Fruit fly (Drosophila melanogaster) whole organism: Measurements from ENCODE around the gene CG2794.

Source experiments
- CG8478 ChIP-seq: fragments of >200 bp; optimal IDR thresholded peaks from 2 replicates; lab custom pipeline; 2018; ENCODE audit warnings: inconsistent platforms
- Dll ChIP-seq: fragments of >200 bp; optimal IDR thresholded peaks from 2 replicates; lab custom pipeline; 2017
- EcR ChIP-seq, 2 experiments: fragments of >200 bp; optimal IDR thresholded peaks; 2 replicates each; lab custom pipeline; 2017; ENCODE audit warnings: missing biosample characterization in 2 of 2, missing genetic modification characterization in 2 of 2, missing genetic modification reagents in 2 of 2
- pan ChIP-seq: fragments of >200 bp; optimal IDR thresholded peaks from 2 replicates; lab custom pipeline; 2017
- psq ChIP-seq: fragments of >200 bp; optimal IDR thresholded peaks from 2 replicates; lab custom pipeline; 2017
- usp ChIP-seq: fragments of >200 bp; optimal IDR thresholded peaks from 2 replicates; lab custom pipeline; 2017; ENCODE audit warnings: missing biosample characterization, missing genetic modification characterization, mixed read lengths

Gene CG2794

DNA sequence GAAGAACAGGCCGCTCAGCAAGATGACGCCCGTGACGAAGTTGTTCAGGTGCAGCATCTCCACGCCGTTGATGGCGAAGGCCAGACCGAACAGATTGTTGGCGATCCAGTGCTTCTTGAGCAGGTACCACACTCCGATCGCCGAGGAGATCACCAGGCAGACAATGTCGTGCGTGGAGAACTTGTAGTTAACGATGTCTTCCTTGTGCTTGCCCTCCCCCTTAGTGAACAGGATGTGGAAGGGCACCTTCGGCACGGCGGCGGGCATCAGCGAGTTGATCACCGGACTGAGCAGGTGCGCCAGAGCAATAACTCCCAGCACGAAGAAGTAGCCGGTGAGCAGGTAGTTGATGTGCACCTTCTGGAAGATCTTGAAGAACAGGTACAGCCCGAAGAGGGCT lies 20.2 kb upstream of the CG2794 start:
- TF ChIP-seq pan (no peak), psq (lab: Kevin White, UChicago) (no peak), CG8478 (lab: Kevin White, UChicago) (no peak), usp (GFP tag; lab: Kevin White, UChicago) (no peak), Dll (no peak), EcR (GFP tag; optimal IDR thresholded peaks at IDR 0.05; lab: Kevin White, UChicago) (no peak)

DNA sequence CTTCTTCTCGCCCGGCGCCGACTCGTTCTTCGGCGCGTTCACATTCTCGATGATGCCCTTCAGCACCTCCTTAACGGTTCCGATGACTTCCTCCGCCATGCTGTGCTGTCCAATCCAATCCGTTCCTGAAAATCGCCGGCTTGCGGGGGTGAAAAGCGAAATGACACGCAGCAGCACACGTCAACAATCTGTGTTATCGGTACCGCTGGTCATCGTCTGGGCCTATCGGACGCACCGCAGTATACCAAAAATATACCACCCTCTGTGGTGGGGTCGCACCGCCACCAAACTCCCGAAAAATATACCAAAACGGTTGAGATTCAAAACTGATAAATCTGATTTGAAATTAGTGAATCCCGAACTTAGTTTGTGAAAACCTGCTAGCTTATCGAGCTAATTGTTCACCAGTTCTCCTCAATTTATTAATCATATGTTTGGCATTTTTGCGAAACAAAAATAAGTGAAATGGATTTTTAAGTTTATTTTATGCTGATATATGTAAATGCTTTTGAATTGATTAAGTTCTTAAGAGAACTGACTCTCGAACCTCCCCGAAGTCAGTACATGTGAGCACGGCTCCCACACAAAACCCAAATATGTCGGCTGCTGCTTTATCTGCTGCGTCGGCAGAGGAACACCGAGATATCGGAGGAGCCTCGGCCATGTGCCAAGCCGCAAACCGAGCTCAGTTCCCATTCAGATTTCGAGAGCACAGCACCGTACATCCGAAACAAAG lies 19.4 kb upstream of the CG2794 start, which contains the start of the genes Spp and nAChRbeta3:
Gene Spp, minus strand, starts transcription at position 210 of the 736 bp plus-strand sequence.
Gene nAChRbeta3, plus strand, starts transcription at position 686 of the 736 bp plus-strand sequence.
- TF ChIP-seq CG8478 (lab: Kevin White, UChicago) = no peak
- TF ChIP-seq psq (lab: Kevin White, UChicago) = no peak

DNA sequence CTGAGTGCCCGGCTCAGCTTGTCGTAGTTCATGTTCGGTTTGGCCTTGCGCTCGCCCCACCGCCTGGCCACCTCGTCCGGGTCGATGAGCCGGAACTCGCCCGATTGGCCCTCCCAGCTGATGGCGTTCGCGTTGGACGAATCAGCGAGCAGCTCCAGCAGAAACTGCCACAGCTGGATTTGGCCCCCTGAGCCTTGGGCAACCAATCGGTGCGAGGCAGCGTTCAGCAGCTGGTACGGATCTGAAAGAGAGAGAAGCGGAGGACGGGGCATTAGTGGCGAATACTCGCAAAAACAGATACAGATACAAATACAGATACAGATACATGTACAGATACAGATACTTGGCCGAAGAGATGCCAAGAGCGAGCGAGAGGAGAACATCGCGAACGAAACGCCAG lies 16.0 kb upstream of the CG2794 start:
- TF ChIP-seq CG8478 (lab: Kevin White, UChicago) (peak; percentile 34), psq (lab: Kevin White, UChicago) (no peak), EcR (GFP tag; optimal IDR thresholded peaks at IDR 0.05; lab: Kevin White, UChicago) (no peak), pan (no peak), usp (GFP tag; lab: Kevin White, UChicago) (no peak), Dll (no peak)

DNA sequence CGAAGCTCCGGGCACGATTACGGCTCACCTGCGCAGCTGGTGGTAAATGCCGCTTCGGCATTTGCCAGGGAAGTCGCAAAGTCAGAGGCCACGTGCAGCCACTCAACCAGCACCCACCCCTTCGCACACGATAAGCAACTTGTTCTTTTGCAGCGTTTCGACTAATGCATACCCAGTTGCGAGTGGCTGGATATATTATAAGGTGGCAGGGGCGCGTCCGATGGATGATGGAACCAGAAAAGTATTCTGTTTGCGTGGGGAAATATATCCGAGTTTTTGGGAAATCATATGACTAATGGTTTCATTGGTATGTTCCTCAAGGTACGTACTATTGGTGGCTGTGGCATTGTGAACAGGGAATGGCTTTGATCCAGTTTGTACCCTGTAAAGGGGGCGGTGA lies 14.3 kb upstream of the CG2794 start:
- TF ChIP-seq psq (lab: Kevin White, UChicago) (no peak), pan (peak; percentile 64)

DNA sequence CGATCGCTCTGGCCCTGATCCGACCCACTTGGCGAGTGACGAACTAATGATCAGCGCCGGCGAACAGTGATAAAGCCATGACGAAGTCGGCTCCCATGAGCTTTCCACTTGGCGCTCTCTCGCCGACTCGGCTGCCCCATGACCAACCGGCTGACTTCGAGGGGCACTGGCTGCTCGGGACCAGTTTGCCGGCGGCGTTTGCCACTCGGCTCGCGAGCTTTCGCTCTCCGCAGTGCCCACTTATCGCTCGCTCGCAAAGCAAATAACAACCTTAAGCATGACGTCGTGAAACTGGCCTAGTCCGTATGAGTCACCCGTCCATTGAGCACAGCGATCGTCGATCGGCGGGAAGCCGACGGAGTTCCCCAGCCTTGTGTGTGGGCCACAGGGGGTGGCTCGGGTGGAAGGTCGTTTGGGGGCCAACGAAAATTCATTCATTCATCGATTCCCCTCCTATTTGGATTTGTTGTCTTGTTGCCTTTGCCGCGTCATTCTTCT lies 11.5 kb upstream of the CG2794 start, which contains the start of gene Ets21C:
Gene Ets21C, minus strand, starts transcription at position 492 of the 498 bp plus-strand sequence.
- TF ChIP-seq Dll (peak; percentile 83), CG8478 (lab: Kevin White, UChicago) (no peak)

DNA sequence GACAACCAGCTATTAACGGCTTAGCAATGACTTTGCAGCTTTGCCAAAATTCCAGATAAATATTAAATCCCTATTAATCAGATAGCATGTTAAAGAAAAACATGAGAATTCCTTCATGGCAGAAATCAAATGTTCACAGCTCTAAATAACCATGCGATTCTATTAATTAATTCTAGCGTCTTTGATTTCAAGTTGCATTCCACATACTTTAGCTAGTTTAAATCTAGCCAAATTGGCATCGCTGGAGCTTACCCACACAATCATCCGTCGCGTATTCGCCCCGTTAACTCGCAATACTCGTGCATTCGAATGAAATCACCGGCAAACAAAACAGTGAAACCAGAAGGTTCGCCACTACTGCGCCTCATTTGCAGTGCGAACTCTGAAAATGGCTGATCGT lies 4.7 kb upstream of the CG2794 start, which contains the start of gene Tspo:
Gene Tspo, plus strand, starts transcription at position 302 of the 400 bp plus-strand sequence.
- no peak for TF ChIP-seq CG8478 (lab: Kevin White, UChicago)
- TF ChIP-seq pan = no peak
- no peak for TF ChIP-seq usp (GFP tag; lab: Kevin White, UChicago)
- TF ChIP-seq Dll = no peak
- TF ChIP-seq psq (lab: Kevin White, UChicago) = no peak
- no peak for TF ChIP-seq EcR (GFP tag; optimal IDR thresholded peaks at IDR 0.05; lab: Kevin White, UChicago)

DNA sequence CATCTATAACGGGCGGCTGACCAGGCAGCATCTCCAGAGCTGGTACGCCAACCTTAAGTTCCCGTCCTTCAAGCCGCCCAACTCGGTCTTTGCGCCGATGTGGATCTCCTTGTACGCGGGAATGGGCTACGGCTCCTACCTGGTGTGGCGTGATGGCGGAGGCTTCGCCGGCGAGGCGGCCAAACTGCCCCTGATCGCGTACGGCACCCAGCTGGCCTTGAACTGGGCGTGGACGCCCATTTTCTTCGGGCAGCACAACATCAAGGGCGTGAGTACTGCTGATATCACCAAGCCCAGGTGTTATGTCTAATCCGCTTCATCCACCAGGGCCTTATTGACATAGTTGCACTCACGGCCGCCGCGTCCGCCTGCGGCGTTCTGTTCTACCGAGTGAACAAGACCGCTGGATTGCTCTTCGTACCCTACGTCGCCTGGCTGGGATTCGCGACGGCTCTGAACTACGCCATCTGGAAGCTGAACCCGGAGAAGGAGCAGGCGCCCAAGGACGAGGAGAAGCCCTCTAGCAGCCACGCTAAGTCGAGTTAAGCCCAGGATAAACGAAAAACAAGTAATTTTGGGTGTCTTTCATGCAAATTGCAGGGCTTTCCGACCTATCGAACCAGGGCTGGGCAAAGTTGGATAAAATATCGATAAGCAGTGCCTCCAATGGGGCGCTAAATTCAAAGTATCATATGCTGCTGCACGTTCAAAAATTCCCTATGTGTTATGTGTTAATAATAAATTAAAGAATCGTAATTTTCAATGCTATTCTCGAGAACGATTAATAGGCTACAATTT lies 4.0 kb upstream of the CG2794 start, which contains the start of gene rempA:
Gene rempA, minus strand, starts transcription at position 541 of the 798 bp plus-strand sequence.
- peak; percentile 36 for TF ChIP-seq Dll
- TF ChIP-seq psq (lab: Kevin White, UChicago) = no peak
- no peak for TF ChIP-seq CG8478 (lab: Kevin White, UChicago)
- TF ChIP-seq usp (GFP tag; lab: Kevin White, UChicago) = no peak
- no peak for TF ChIP-seq EcR (GFP tag; optimal IDR thresholded peaks at IDR 0.05; lab: Kevin White, UChicago)
- no peak for TF ChIP-seq pan

DNA sequence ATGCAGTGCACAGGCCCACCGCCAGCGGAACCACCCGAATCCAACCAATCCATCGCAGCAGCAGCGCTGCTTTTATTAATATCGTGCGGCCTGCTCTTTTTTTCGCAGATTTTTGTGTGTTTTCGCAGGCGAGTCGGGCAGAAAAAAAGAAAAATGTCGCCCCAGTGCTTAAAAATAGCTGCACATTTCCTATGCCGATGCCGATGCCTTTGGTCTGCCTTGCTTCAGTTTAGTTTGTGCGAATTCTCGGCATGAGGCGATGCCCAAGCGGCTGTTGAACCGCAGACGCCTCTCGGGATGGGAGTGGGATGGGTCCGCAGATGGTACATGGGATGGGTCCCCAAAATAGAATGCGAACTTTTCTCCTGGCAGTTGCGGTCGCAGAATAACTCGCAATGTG lies 649 bp upstream of the CG2794 start:
- TF ChIP-seq psq (lab: Kevin White, UChicago) (no peak), CG8478 (lab: Kevin White, UChicago) (no peak), Dll (no peak), usp (GFP tag; lab: Kevin White, UChicago) (no peak), EcR (GFP tag; optimal IDR thresholded peaks at IDR 0.05; lab: Kevin White, UChicago) (no peak), pan (no peak)

DNA sequence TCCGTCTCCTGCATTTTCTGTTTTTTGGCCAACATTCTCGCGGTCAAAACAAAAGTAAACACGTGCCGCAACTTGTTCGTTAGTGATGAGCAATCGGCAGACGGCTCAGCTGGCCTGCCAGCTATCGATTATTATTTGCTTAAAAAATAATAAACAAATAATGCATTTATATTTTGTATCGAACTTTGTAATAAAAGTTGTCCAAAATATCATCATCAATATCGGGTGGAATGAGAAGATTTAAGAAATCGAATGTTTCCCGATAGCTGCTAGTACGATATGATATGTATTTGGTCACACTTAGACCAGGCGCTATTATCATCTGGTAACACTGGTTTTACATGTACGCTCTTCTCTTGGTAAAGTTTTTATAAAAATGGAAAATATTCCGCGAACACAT lies 4.1 kb downstream of the CG2794 start, which contains the start of the genes Nle and Sf3b1:
Gene Nle, minus strand, starts transcription at position 92 of the 400 bp plus-strand sequence.
Gene Sf3b1, plus strand, starts transcription at position 311 of the 400 bp plus-strand sequence.
- TF ChIP-seq pan (no peak), CG8478 (lab: Kevin White, UChicago) (no peak), Dll (no peak), EcR (GFP tag; optimal IDR thresholded peaks at IDR 0.05; lab: Kevin White, UChicago) (no peak), psq (lab: Kevin White, UChicago) (no peak), usp (GFP tag; lab: Kevin White, UChicago) (no peak)

DNA sequence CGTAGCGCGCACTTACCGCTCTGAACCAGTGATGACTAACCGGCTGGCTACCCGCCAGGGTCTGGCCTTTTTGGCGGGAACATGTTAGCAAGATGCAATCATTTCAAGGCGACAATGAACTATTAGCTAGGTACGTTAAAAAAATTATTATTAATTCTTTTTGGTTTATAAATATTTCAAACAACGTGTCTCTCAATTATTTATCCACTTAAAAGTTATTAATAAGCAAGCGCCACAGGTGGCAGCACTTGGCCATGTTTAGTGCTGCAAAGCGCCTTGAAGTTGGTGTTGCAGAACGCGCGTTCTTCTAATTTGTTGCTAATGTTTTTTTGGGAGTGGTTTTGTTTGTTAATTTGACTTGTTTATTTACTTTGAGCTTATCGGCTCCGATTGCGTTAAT lies 10.3 kb downstream of the CG2794 start, which contains the start of the genes Ipk2 and cold:
Gene Ipk2, minus strand, starts transcription at position 39 of the 400 bp plus-strand sequence.
Gene cold, plus strand, starts transcription at position 66 of the 400 bp plus-strand sequence.
- TF ChIP-seq CG8478 (lab: Kevin White, UChicago) (no peak), psq (lab: Kevin White, UChicago) (no peak), Dll (no peak), pan (no peak), EcR (GFP tag; optimal IDR thresholded peaks at IDR 0.05; lab: Kevin White, UChicago) (no peak), usp (GFP tag; lab: Kevin White, UChicago) (no peak)

DNA sequence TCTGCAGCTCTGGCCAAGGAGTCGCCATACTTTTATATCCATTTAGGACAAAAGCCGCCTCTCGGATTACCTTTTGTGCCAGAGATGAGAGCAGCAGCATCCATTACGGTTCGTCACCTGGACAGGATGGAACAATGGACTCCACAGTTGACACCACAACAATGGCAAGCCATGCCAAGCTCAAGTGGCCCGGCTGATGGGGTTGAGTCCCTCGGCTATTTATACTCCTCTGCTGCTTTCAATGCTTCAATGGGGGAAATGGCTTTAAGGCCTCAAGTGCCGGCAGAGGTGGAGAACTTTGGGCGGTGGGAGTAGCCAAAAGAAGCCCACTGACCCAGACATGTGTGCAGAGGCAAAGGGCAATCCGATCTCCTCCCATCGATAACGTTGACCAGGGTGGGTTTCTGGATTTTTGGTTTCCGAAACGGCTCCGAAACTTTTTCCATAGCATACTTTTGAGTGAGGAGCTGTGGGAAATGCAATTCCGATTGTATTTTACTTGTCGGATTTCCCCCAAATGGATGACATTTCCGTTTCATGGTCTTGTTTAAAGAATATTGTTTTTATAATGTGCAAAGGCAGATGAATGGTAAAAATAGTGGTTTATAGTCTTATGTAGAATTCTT lies 12.7 kb downstream of the CG2794 start, which contains the start of gene Ptth:
Gene Ptth, minus strand, starts transcription at position 338 of the 626 bp plus-strand sequence.
- TF ChIP-seq psq (lab: Kevin White, UChicago) = no peak
- TF ChIP-seq pan = no peak
- no peak for TF ChIP-seq usp (GFP tag; lab: Kevin White, UChicago)
- TF ChIP-seq EcR (GFP tag; optimal IDR thresholded peaks at IDR 0.05; lab: Kevin White, UChicago) = no peak
- no peak for TF ChIP-seq CG8478 (lab: Kevin White, UChicago)
- no peak for TF ChIP-seq Dll
